Fruit fly (Drosophila melanogaster) whole organism, adult: ENCODE data around the gene Madm.

Experiments used
- CG11617 ChIP-seq: fragments of 200-800 bp; sonication (Bioruptor generic); optimal IDR thresholded peaks from 2 replicates; lab custom pipeline; 2017; ENCODE audit warnings: mild to moderate bottlenecking, missing biosample characterization, missing genetic modification reagents, missing genetic modification characterization
- CG12768 ChIP-seq: fragments of 200-800 bp; sonication (Bioruptor generic); optimal IDR thresholded peaks from 2 replicates; lab custom pipeline; 2017; ENCODE audit warnings: missing biosample characterization, missing genetic modification characterization, mild to moderate bottlenecking, moderate library complexity, missing genetic modification reagents
- CG14711 ChIP-seq: fragments of 200-800 bp; sonication (Bioruptor generic); optimal IDR thresholded peaks from 2 replicates; lab custom pipeline; 2018; ENCODE audit warnings: missing biosample characterization, mild to moderate bottlenecking, missing genetic modification characterization, moderate library complexity
- CG1620 ChIP-seq: fragments of 200-800 bp; sonication (Bioruptor generic); optimal IDR thresholded peaks from 2 replicates; lab custom pipeline; 2016; ENCODE audit warnings: missing biosample characterization, missing genetic modification characterization
- CG33017 ChIP-seq: fragments of 200-800 bp; sonication (Bioruptor generic); optimal IDR thresholded peaks from 2 replicates; lab custom pipeline; 2018; ENCODE audit warnings: missing biosample characterization, mild to moderate bottlenecking, missing genetic modification characterization, moderate library complexity
- CG5204 ChIP-seq: fragments of 200-800 bp; sonication (Bioruptor generic); optimal IDR thresholded peaks from 2 replicates; lab custom pipeline; 2016; ENCODE audit warnings: missing biosample characterization, missing genetic modification characterization
- CG7045 ChIP-seq: fragments of 200-800 bp; sonication (Bioruptor generic); optimal IDR thresholded peaks from 2 replicates; lab custom pipeline; 2017; ENCODE audit warnings: missing biosample characterization, mild to moderate bottlenecking, missing genetic modification characterization
- CG7101 ChIP-seq: fragments of 200-800 bp; sonication (Bioruptor generic); optimal IDR thresholded peaks from 2 replicates; lab custom pipeline; 2018; ENCODE audit warnings: missing biosample characterization, mild to moderate bottlenecking, missing genetic modification characterization, moderate library complexity
- Clk ChIP-seq: fragments of 200-800 bp; sonication (Bioruptor generic); optimal IDR thresholded peaks from 2 replicates; lab custom pipeline; 2017; ENCODE audit warnings: missing biosample characterization, missing genetic modification characterization
- Crg-1 ChIP-seq: fragments of 200-800 bp; sonication (Bioruptor generic); optimal IDR thresholded peaks from 2 replicates; lab custom pipeline; 2016; ENCODE audit warnings: missing biosample characterization, missing genetic modification characterization
- Hr96 ChIP-seq: fragments of 200-800 bp; sonication (Bioruptor generic); optimal IDR thresholded peaks from 2 replicates; lab custom pipeline; 2016; ENCODE audit warnings: missing biosample characterization, missing genetic modification characterization
- Mnt ChIP-seq: fragments of 200-800 bp; sonication (Bioruptor generic); optimal IDR thresholded peaks from 2 replicates; lab custom pipeline; 2016; ENCODE audit warnings: missing biosample characterization, mild to moderate bottlenecking, missing genetic modification characterization
- bab1 ChIP-seq: fragments of 200-800 bp; sonication (Bioruptor generic); optimal IDR thresholded peaks from 3 replicates; lab custom pipeline; 2019; ENCODE audit warnings: missing biosample characterization, mild to moderate bottlenecking, missing genetic modification characterization, moderate library complexity
- cic ChIP-seq: fragments of 200-800 bp; sonication (Bioruptor generic); optimal IDR thresholded peaks from 2 replicates; lab custom pipeline; 2017; ENCODE audit warnings: missing biosample characterization, mild to moderate bottlenecking, missing genetic modification characterization, moderate library complexity
- cnc ChIP-seq, 2 experiments: fragments of >200 bp; optimal IDR thresholded peaks; 2 replicates each; lab custom pipeline; 2017
- kay ChIP-seq: fragments of 200-800 bp; sonication (Bioruptor generic); peaks from one replicate; lab custom pipeline; 2016; ENCODE audit warnings: missing biosample characterization, missing genetic modification characterization, borderline replicate concordance
- ovo ChIP-seq: fragments of 200-800 bp; sonication (Bioruptor generic); optimal IDR thresholded peaks from 2 replicates; lab custom pipeline; 2016; ENCODE audit warnings: missing biosample characterization, missing genetic modification characterization
- pad ChIP-seq: fragments of 200-800 bp; sonication (Bioruptor generic); optimal IDR thresholded peaks from 3 replicates; lab custom pipeline; 2017; ENCODE audit warnings: missing biosample characterization, missing genetic modification characterization, mild to moderate bottlenecking, moderate library complexity, missing genetic modification reagents
- tj ChIP-seq: fragments of 200-800 bp; sonication (Bioruptor generic); optimal IDR thresholded peaks from 3 replicates; lab custom pipeline; 2017; ENCODE audit warnings: missing biosample characterization, mild to moderate bottlenecking, missing genetic modification characterization, moderate library complexity
- toe ChIP-seq: fragments of 200-800 bp; sonication (Bioruptor generic); optimal IDR thresholded peaks from 2 replicates; lab custom pipeline; 2016; ENCODE audit warnings: missing biosample characterization, missing genetic modification characterization

Gene Madm

DNA sequence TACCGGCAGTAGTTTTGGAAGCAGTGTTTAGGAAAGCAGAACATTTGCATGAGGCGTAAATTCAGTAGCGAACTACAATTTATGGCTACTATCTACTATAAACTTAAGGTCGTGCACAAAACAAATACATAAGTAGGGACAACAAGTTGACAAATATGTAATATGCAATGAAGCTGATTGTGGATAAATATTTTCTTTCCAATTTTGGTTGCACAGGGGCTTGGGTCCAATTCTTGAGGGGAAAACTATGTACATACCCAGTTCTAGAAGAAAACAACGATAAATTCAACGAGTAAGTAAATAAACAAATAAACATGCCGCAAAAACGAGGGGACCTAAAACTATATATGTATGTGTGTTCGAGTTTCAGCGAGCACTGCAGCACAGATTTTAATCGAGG, 18.7 kb downstream of the Madm start:
- TF ChIP-seq CG1620 (GFP tag; lab: Kevin White, UChicago) (no peak), cic (GFP tag; lab: Kevin White, UChicago) (no peak), CG33017 (tag; lab: Kevin White, UChicago) (no peak), CG12768 (GFP tag; lab: Kevin White, UChicago) (peak; percentile 22), CG7101 (peak; percentile 64), Hr96 (no peak), tj (GFP tag; lab: Kevin White, UChicago) (no peak)

DNA sequence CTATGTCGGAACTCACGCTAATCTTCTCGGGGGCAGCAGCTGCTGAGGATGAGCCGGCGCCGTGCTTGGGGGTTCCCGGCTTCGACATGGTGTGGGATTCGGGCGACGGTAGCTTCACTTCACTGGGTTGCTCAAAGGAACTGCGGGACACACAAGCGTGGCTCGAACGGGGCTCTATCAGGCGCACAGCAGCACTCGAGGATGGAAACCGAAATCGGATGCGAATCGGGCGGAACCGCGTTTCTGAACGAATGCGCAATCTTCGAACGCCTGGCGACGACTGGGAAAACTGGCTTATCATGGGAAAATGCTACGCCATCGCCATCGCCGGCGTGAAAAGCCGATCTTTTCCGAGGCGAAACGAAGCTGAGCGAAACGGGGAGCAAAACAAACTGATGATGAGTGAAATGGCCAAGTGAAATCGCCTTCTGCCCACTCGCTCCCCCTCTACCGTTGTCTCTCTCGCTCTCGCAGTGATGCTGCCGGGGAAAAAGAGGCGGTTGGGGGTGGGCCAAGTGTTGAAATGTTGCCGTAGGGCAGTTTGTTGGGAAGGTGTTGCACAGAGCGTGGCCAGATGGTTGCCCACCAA, 29.4 kb downstream of the Madm start:
- TF ChIP-seq Clk (no peak), CG5204 (GFP tag; lab: Kevin White, UChicago) (no peak)

DNA sequence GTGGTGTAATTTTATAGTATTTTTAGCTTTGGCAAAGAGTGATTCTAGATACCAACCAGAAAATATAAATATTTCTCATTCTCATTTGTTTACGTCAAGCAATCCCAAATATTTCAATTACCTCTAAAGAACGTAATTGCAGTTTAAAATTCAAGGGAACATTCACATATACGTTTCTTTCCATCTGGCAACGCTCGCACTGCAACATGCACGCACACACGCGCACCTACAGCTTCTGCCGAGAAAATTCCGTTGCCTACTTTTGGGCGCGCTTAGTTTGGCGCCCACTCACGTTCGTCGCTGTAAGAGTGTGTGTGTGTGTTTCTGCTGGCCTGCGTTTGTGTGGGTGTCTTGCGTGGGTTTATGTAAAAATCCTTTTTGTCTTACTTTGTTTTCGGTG, 30.1 kb downstream of the Madm start:
- TF ChIP-seq CG12768 (GFP tag; lab: Kevin White, UChicago) (peak; percentile 25), toe (no peak), tj (GFP tag; lab: Kevin White, UChicago) (no peak), CG5204 (GFP tag; lab: Kevin White, UChicago) (peak; percentile 28)

DNA sequence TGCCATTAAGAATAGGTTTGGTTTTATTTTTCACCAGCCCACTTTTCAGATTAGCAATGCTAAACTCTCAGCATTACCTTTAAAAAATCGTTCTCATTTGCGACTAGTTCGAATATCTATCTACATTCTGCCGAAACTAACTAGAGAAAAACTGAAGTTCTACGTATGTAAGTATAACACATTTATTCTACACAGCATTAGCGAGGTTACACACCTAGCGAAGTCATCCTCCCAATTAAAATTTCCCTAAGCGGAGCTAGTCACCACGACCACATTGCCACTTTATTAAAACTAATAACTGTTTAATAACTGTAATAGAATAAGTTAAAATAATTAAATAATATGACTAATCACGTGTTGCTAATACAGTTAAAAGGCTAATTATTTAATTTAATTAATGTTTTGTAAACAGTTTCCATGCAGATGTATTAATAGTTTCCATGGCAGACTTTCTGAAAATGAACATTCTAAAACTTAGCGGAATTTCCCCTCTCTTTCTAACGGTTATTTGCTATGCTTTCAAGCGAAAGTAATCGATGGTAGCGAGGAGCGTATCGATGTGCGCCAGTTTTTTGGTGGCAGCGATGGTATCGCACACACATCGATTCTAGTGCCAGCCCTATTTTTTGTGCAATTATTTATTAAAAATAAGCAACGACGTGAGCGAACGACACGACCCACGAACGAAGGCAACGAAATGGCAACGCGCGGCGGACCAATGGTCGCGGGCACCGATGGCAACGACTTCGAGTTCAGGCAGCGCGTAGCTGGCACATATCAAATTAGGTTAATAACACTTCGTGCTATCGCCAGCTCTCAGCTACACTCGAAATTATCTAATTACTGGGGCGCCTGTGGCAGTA, 36.7 kb downstream of the Madm start, which contains the start of gene jagn:
jagn (plus strand) TSS at position 585 of the 863 bp plus-strand sequence.
- TF ChIP-seq Crg-1 (GFP tag; lab: Kevin White, UChicago) (peak; percentile 29), cnc (optimal IDR thresholded peaks at IDR 0.05; lab: Kevin White, UChicago) (no peak), CG12768 (GFP tag; lab: Kevin White, UChicago) (no peak), CG7101 (peak; percentile 44), bab1 (GFP tag; lab: Kevin White, UChicago) (peak; percentile 59), Hr96 (peak; percentile 72), pad (peak; percentile 99), CG33017 (tag; lab: Kevin White, UChicago) (no peak), kay (GFP tag; lab: Kevin White, UChicago) (no peak), Clk (no peak), Mnt (GFP tag; lab: Kevin White, UChicago) (peak; percentile 54), cic (GFP tag; lab: Kevin White, UChicago) (no peak), ovo (peak; percentile 96), tj (GFP tag; lab: Kevin White, UChicago) (peak; percentile 28), CG5204 (GFP tag; lab: Kevin White, UChicago) (no peak), toe (peak; percentile 83), CG11617 (GFP tag; lab: Kevin White, UChicago) (peak; percentile 45), CG7045 (GFP tag; lab: Kevin White, UChicago) (peak; percentile 49), CG1620 (GFP tag; lab: Kevin White, UChicago) (peak; percentile 55), CG14711 (tag; lab: Kevin White, UChicago) (no peak)

DNA sequence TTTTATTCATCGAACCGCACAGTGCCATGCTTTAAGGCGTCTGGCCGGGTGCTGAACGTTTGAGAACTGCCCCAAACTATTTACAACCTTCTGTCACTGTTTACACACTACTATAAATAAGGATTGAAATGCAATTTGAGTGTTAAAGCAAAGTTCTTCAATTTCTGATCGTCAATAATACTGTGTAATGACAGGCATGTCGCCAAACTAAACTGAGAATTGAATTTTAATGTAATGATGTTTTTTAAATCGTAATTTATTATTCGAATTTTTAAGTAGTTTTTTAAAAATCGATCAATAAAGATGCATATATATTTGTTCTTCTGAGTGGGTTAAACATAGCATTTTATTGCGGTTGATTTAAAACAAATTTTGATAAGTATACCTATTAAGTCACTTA, 38.7 kb downstream of the Madm start, which contains the start of gene CG2082:
CG2082 (minus strand) TSS at position 101 of the 400 bp plus-strand sequence.
- TF ChIP-seq tj (GFP tag; lab: Kevin White, UChicago) (no peak), CG14711 (tag; lab: Kevin White, UChicago) (no peak), toe (no peak), cnc (optimal IDR thresholded peaks at IDR 0.05; lab: Kevin White, UChicago) (no peak)

DNA sequence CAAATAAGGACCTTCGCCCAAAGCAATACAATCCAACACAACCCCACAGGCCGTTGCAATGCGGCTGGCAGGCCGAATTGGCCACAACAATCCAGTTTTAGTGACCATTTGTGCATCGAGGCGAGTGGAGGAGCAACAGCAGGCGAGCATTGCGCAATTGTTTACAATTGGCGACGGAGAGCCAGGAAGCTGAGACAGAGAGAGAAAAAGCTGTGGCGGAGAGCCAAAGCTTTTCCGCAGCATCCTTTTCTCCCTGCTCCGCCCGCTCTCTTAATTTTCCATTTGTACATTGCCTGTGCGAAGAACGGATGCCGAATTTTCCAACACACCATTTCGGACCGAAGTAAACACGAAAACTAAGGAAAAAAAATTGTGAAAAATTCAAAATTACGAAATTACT, 39.2 kb downstream of the Madm start, which contains the start of gene kat-60L1:
kat-60L1 (plus strand) TSS at position 301 of the 400 bp plus-strand sequence.
- TF ChIP-seq CG7045 (GFP tag; lab: Kevin White, UChicago) = no peak
- no peak for TF ChIP-seq CG14711 (tag; lab: Kevin White, UChicago)
- TF ChIP-seq Crg-1 (GFP tag; lab: Kevin White, UChicago) = no peak
- no peak for TF ChIP-seq ovo
- no peak for TF ChIP-seq CG11617 (GFP tag; lab: Kevin White, UChicago)
- no peak for TF ChIP-seq Mnt (GFP tag; lab: Kevin White, UChicago)
- no peak for TF ChIP-seq CG12768 (GFP tag; lab: Kevin White, UChicago)
- TF ChIP-seq CG7101 = no peak
- TF ChIP-seq tj (GFP tag; lab: Kevin White, UChicago) = no peak
- TF ChIP-seq CG5204 (GFP tag; lab: Kevin White, UChicago) = no peak
- no peak for TF ChIP-seq pad
- no peak for TF ChIP-seq CG33017 (tag; lab: Kevin White, UChicago)
- no peak for TF ChIP-seq kay (GFP tag; lab: Kevin White, UChicago)
- no peak for TF ChIP-seq Hr96
- TF ChIP-seq CG1620 (GFP tag; lab: Kevin White, UChicago) = no peak
- TF ChIP-seq Clk = no peak
- TF ChIP-seq cic (GFP tag; lab: Kevin White, UChicago) = no peak
